Worm (Caenorhabditis elegans): ENCODE results near the gene ttr-19.

ce11 chrV:10191242-10191641 is 36.0 kb downstream of the ttr-19 start:
- no peak for TF ChIP-seq hlh-11 (tag; optimal IDR thresholded peaks at IDR 0.05)
- TF ChIP-seq jun-1 (tag; optimal IDR thresholded peaks at IDR 0.05) = no peak

All from whole organism, L4 larva.